In the genomic region with DNA sequence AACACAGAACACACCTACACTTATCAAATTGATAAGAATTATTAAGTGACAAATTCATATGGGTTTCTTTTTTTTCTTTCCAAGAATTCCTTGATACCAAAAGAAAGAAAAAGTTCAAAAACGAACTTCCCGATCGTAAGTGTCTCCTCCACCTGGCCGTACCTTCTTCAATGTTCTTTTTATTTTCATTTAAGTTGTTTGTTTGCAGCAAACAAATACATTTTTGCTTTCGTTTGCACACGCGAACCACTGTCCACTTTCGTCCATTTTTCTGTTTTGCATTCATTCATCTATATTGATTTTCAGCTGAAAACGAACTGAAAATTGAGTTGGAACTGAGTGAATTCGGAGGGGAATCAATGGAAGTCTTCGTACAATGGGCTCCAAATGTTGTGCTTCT, we compare ENCODE assay signal across 4 worm cellular contexts.
TF ChIP-seq lines count a peak whose summit lies in the region.

VZK822L.2 (plus strand) TSS at position 301 of the 400 bp plus-strand sequence.

TF ChIP-seq in whole organism, L2 larva, 48 proteins besides CTCF, POLR2A, EP300 and RAD21:
- TF ChIP-seq skn-1 (tag; optimal IDR thresholded peaks at IDR 0.05; lab: Kevin White, UChicago), result no peak
- TF ChIP-seq nhr-129 (tag; optimal IDR thresholded peaks at IDR 0.05; lab: Kevin White, UChicago), result no peak
- no peak for TF ChIP-seq unc-62 (GFP tag; optimal IDR thresholded peaks at IDR 0.05; lab: Kevin White, UChicago)
- TF ChIP-seq fos-1 (tag; optimal IDR thresholded peaks at IDR 0.05; lab: Kevin White, UChicago), result peak; percentile 43

TF ChIP-seq in whole organism, L3 larva, 47 proteins besides CTCF, POLR2A, EP300 and RAD21:
- TF ChIP-seq lin-15B (tag; optimal IDR thresholded peaks at IDR 0.05; lab: Kevin White, UChicago), result no peak
- TF ChIP-seq ZK546.5 (tag; optimal IDR thresholded peaks at IDR 0.05; lab: Kevin White, UChicago), result no peak
- TF ChIP-seq sea-2 (GFP tag; optimal IDR thresholded peaks at IDR 0.05; lab: Kevin White, UChicago), result no peak
- peak; percentile 39 for TF ChIP-seq pqm-1 (tag; optimal IDR thresholded peaks at IDR 0.05; lab: Kevin White, UChicago)
- no peak for TF ChIP-seq nhr-25 (tag; optimal IDR thresholded peaks at IDR 0.05; lab: Kevin White, UChicago)
- peak; percentile 43 for TF ChIP-seq elt-2 (tag; optimal IDR thresholded peaks at IDR 0.05; lab: Kevin White, UChicago)
- TF ChIP-seq unc-39 (tag; optimal IDR thresholded peaks at IDR 0.05; lab: Kevin White, UChicago), result no peak
- TF ChIP-seq elt-3 (tag; optimal IDR thresholded peaks at IDR 0.05; lab: Kevin White, UChicago), result no peak
- no peak for TF ChIP-seq nhr-23 (tag; optimal IDR thresholded peaks at IDR 0.05; lab: Kevin White, UChicago)
- TF ChIP-seq snpc-4 (tag; optimal IDR thresholded peaks at IDR 0.05; lab: Kevin White, UChicago), result no peak
- TF ChIP-seq fos-1 (tag; optimal IDR thresholded peaks at IDR 0.05; lab: Kevin White, UChicago), result no peak
- TF ChIP-seq egl-27 (tag; optimal IDR thresholded peaks at IDR 0.05; lab: Kevin White, UChicago), result no peak

TF ChIP-seq in whole organism, L4 larva, 104 proteins besides CTCF, POLR2A, EP300 and RAD21 (continues in another document):
- TF ChIP-seq mdt-29 (GFP tag; IDR thresholded peaks at IDR 0.05; lab: Robert Waterston, UW), result no peak
- TF ChIP-seq dpl-1 (GFP tag; optimal IDR thresholded peaks at IDR 0.05; lab: Kevin White, UChicago), result no peak
- no peak for TF ChIP-seq ZK337.2 (GFP tag; IDR thresholded peaks at IDR 0.05; lab: Robert Waterston, UW)
- no peak for TF ChIP-seq fkh-10 (GFP tag; optimal IDR thresholded peaks at IDR 0.05; lab: Kevin White, UChicago)
- TF ChIP-seq tra-1 (GFP tag; IDR thresholded peaks at IDR 0.05; lab: Robert Waterston, UW), result no peak
- no peak for TF ChIP-seq D1046.2 (GFP tag; IDR thresholded peaks at IDR 0.05; lab: Robert Waterston, UW)
- peak; percentile 33; the same call in 1 of the 2 replicates for TF ChIP-seq dmd-6 (GFP tag; IDR thresholded peaks at IDR 0.05; lab: Robert Waterston, UW)
- TF ChIP-seq attf-4 (tag; optimal IDR thresholded peaks at IDR 0.05; lab: Kevin White, UChicago), result no peak
- no peak for TF ChIP-seq zip-2 (tag; optimal IDR thresholded peaks at IDR 0.05; lab: Kevin White, UChicago)
- no peak for TF ChIP-seq lin-29 (GFP tag; IDR thresholded peaks at IDR 0.05; lab: Robert Waterston, UW)
- no peak for TF ChIP-seq tag-97 (GFP tag; IDR thresholded peaks at IDR 0.05; lab: Robert Waterston, UW)
- no peak for TF ChIP-seq F10B5.3 (tag; optimal IDR thresholded peaks at IDR 0.05; lab: Kevin White, UChicago)
- TF ChIP-seq dmd-8 (GFP tag; IDR thresholded peaks at IDR 0.05; lab: Robert Waterston, UW), result no peak
- TF ChIP-seq F44E2.7 (GFP tag; IDR thresholded peaks at IDR 0.05; lab: Robert Waterston, UW), result no peak
- TF ChIP-seq nhr-237 (tag; optimal IDR thresholded peaks at IDR 0.05; lab: Kevin White, UChicago), result no peak
- no peak for TF ChIP-seq R02D3.7 (tag; optimal IDR thresholded peaks at IDR 0.05; lab: Kevin White, UChicago)
- TF ChIP-seq aha-1 (tag; lab: Kevin White, UChicago), result peak; percentile 43
- no peak for TF ChIP-seq ceh-62 (tag; optimal IDR thresholded peaks at IDR 0.05; lab: Kevin White, UChicago)
- peak; percentile 23 for TF ChIP-seq nhr-28 (tag; optimal IDR thresholded peaks at IDR 0.05; lab: Kevin White, UChicago)
- no peak for TF ChIP-seq egl-27 (tag; optimal IDR thresholded peaks at IDR 0.05; lab: Kevin White, UChicago)
- no peak for TF ChIP-seq zip-11 (GFP tag; IDR thresholded peaks at IDR 0.05; lab: Robert Waterston, UW)
- TF ChIP-seq ceh-28 (tag; optimal IDR thresholded peaks at IDR 0.05; lab: Kevin White, UChicago), result no peak
- TF ChIP-seq Y5F2A.4 (GFP tag; optimal IDR thresholded peaks at IDR 0.05; lab: Kevin White, UChicago), result no peak
- TF ChIP-seq ceh-82 (tag; optimal IDR thresholded peaks at IDR 0.05; lab: Kevin White, UChicago), result no peak
- TF ChIP-seq lir-3 (tag; optimal IDR thresholded peaks at IDR 0.05; lab: Kevin White, UChicago), result no peak
- no peak for TF ChIP-seq ztf-11 (tag; optimal IDR thresholded peaks at IDR 0.05; lab: Kevin White, UChicago)
- no peak for TF ChIP-seq vab-7 (GFP tag; IDR thresholded peaks at IDR 0.05; lab: Robert Waterston, UW)
- no peak for TF ChIP-seq spr-1 (tag; optimal IDR thresholded peaks at IDR 0.05; lab: Kevin White, UChicago)
- no peak for TF ChIP-seq zag-1 (tag; optimal IDR thresholded peaks at IDR 0.05; lab: Kevin White, UChicago)
- no peak for TF ChIP-seq nhr-111 (GFP tag; optimal IDR thresholded peaks at IDR 0.05; lab: Kevin White, UChicago)
- no peak for TF ChIP-seq zfp-2 (tag; optimal IDR thresholded peaks at IDR 0.05; lab: Kevin White, UChicago)
- TF ChIP-seq daf-16 (GFP tag; optimal IDR thresholded peaks at IDR 0.05; lab: Kevin White, UChicago), result no peak
- peak; percentile 17 for TF ChIP-seq daf-16 (tag; optimal IDR thresholded peaks at IDR 0.05; lab: Kevin White, UChicago)
- TF ChIP-seq ceh-32 (tag; optimal IDR thresholded peaks at IDR 0.05; lab: Kevin White, UChicago; ENCODE audit: poor library complexity), result no peak
- no peak for TF ChIP-seq rbr-2 (tag; optimal IDR thresholded peaks at IDR 0.05; lab: Kevin White, UChicago)
- no peak for TF ChIP-seq ces-1 (GFP tag; optimal IDR thresholded peaks at IDR 0.05; lab: Kevin White, UChicago)
- no peak for TF ChIP-seq unc-39 (tag; optimal IDR thresholded peaks at IDR 0.05; lab: Kevin White, UChicago)
- TF ChIP-seq nhr-77 (tag; optimal IDR thresholded peaks at IDR 0.05; lab: Kevin White, UChicago), result no peak
- TF ChIP-seq nhr-6 (tag; optimal IDR thresholded peaks at IDR 0.05; lab: Kevin White, UChicago), result no peak

TF ChIP-seq in whole organism, young adult, 124 proteins besides CTCF, POLR2A, EP300 and RAD21:
- no peak for TF ChIP-seq F22D6.2 (tag; optimal IDR thresholded peaks at IDR 0.05; lab: Kevin White, UChicago)
- no peak for TF ChIP-seq fkh-3 (tag; optimal IDR thresholded peaks at IDR 0.05; lab: Kevin White, UChicago)
- no peak for TF ChIP-seq rec-8 (tag; optimal IDR thresholded peaks at IDR 0.05; lab: Kevin White, UChicago)
- no peak for TF ChIP-seq attf-3 (GFP tag; conservative IDR thresholded peaks at IDR 0.05; lab: Robert Waterston, UW)
- TF ChIP-seq nhr-80 (tag; optimal IDR thresholded peaks at IDR 0.05; lab: Kevin White, UChicago), result peak; percentile 28
- TF ChIP-seq aptf-2 (GFP tag; conservative IDR thresholded peaks at IDR 0.05; lab: Robert Waterston, UW), result no peak
